Fruit fly (Drosophila melanogaster): ENCODE data around the gene sni.

sni gene

dm6 chrX:8192191-8192590 lies 51.6 kb downstream of the sni start:
- TF ChIP-seq Myc (optimal IDR thresholded peaks at IDR 0.05) (peak; percentile 7), N (GFP tag; optimal IDR thresholded peaks at IDR 0.05) (no peak)
